Worm (Caenorhabditis elegans) whole organism, L2 larva: ENCODE measurements around the gene btbd-10.

Source experiments
- ama-1 ChIP-seq: fragments of 150-350 bp; optimal IDR thresholded peaks from 2 replicates; lab custom pipeline; 2018; ENCODE audit warnings: inconsistent platforms
- nhr-12 ChIP-seq: fragments of 150-350 bp; optimal IDR thresholded peaks from 2 replicates; lab custom pipeline; 2014; ENCODE audit warnings: missing biosample characterization, missing genetic modification characterization
- nhr-129 ChIP-seq: fragments of 150-350 bp; optimal IDR thresholded peaks from 2 replicates; lab custom pipeline; 2014; ENCODE audit warnings: missing biosample characterization, missing genetic modification characterization
- unc-39 ChIP-seq: fragments of 150-350 bp; optimal IDR thresholded peaks from 2 replicates; lab custom pipeline; 2014; ENCODE audit warnings: missing biosample characterization, missing genetic modification characterization
- ztf-11 ChIP-seq: sonication (generic microtip); optimal IDR thresholded peaks from 2 replicates; lab custom pipeline; 2017; ENCODE audit warnings: missing biosample characterization, missing genetic modification characterization

DNA sequence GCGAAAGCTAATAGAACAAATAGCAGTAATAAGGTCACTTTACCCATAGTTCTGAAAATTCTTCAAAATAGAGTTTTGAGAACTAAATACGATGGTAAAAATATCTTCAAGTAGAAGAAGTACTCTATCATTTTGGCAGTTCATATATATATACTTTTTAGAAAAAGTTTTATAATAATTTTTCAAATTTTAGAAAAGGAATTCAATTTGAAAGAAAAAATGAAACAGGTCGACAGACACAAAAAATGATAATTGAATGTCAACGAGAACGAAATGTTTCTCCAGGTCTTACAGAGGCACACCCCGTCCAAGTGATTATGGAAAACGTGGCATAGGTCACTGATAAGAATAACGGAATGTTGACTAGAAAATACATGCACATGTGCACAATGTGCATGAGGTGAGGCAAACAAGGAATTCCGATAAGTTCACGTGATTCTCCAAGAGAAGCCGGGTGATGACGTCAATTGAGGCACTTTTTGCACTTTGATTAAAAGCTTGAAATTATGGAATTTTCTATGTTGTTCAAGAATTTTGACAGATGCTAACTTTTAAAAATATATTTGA lies 20.5 kb downstream of the btbd-10 start, which contains the start of gene aagr-2:
- TF ChIP-seq nhr-129 (tag; lab: Kevin White, UChicago) = no peak
- TF ChIP-seq nhr-12 (tag; lab: Kevin White, UChicago) = no peak
- TF ChIP-seq ama-1 (lab: Kevin White, UChicago) = no peak
- no peak for TF ChIP-seq ztf-11 (tag; lab: Kevin White, UChicago)
- no peak for TF ChIP-seq unc-39 (tag; lab: Kevin White, UChicago)
